Worm (Caenorhabditis elegans) whole organism, early embryonic: ENCODE data around the gene F40C5.1.

ENCODE experiments used
- B0310.2 ChIP-seq: sonication (generic microtip); optimal IDR thresholded peaks from 2 replicates; lab custom pipeline; 2016; ENCODE audit warnings: mild to moderate bottlenecking, missing genetic modification characterization, missing compliant biosample characterization
- ama-1 ChIP-seq: fragments of 150-350 bp; optimal IDR thresholded peaks from 2 replicates; lab custom pipeline; 2014
- ceh-36 ChIP-seq: sonication (generic microtip); optimal IDR thresholded peaks from 2 replicates; lab custom pipeline; 2016; ENCODE audit warnings: missing genetic modification characterization, inconsistent platforms, missing compliant biosample characterization
- ets-7 ChIP-seq: sonication (generic microtip); optimal IDR thresholded peaks from 2 replicates; lab custom pipeline; 2016; ENCODE audit warnings: missing genotype, missing genetic modification characterization, missing compliant biosample characterization
- flt-1 ChIP-seq: fragments of 200-800 bp; sonication (Bioruptor generic); IDR thresholded peaks from 2 replicates; pipeline ENCODE4 v1.3.6; 2022; ENCODE audit warnings: missing genetic modification characterization, missing compliant biosample characterization
- hmbx-1 ChIP-seq: sonication (generic microtip); optimal IDR thresholded peaks from 2 replicates; lab custom pipeline; 2016; ENCODE audit warnings: mild to moderate bottlenecking, missing genetic modification characterization, missing compliant biosample characterization
- hmg-4 ChIP-seq: fragments of 200-800 bp; sonication (Bioruptor generic); optimal IDR thresholded peaks from 2 replicates; lab custom pipeline; 2018; ENCODE audit warnings: mild to moderate bottlenecking, missing genetic modification characterization, missing compliant biosample characterization
- pes-1 ChIP-seq: fragments of 200-800 bp; sonication (Bioruptor generic); IDR thresholded peaks from 2 replicates; pipeline ENCODE4 v1.3.6; 2022; ENCODE audit warnings: missing genetic modification reagents, missing genetic modification characterization, missing compliant biosample characterization
- scrt-1 ChIP-seq: fragments of 200-800 bp; sonication (Bioruptor generic); IDR thresholded peaks from 2 replicates; pipeline ENCODE4 v1.3.6; 2022; ENCODE audit warnings: missing genetic modification characterization, missing compliant biosample characterization
- sea-1 ChIP-seq: fragments of 200-800 bp; sonication (Bioruptor generic); conservative IDR thresholded peaks from 2 replicates; pipeline ENCODE4 v1.3.6; 2022; ENCODE audit warnings: missing genetic modification characterization, missing compliant biosample characterization
- tbx-11 ChIP-seq: fragments of 200-800 bp; sonication (Bioruptor generic); IDR thresholded peaks from 2 replicates; pipeline ENCODE4 v1.3.6; 2022; ENCODE audit warnings: missing genetic modification characterization, missing compliant biosample characterization
- tbx-37 ChIP-seq: fragments of 200-800 bp; sonication (Bioruptor generic); conservative IDR thresholded peaks from 2 replicates; pipeline ENCODE4 v1.3.6; 2022; ENCODE audit warnings: missing genetic modification reagents, missing genetic modification characterization, missing compliant biosample characterization
- tra-4 ChIP-seq: sonication (generic microtip); optimal IDR thresholded peaks from 2 replicates; lab custom pipeline; 2017; ENCODE audit warnings: missing genetic modification characterization, missing compliant biosample characterization

- TF ChIP-seq pes-1 (GFP tag; lab: Robert Waterston, UW) (no peak), hmbx-1 (tag; lab: Kevin White, UChicago) (no peak), ama-1 (lab: Kevin White, UChicago) (no peak), scrt-1 (GFP tag; lab: Robert Waterston, UW) (no peak), ceh-36 (tag; lab: Kevin White, UChicago) (no peak), ets-7 (no peak), flt-1 (no peak), sea-1 (GFP tag; lab: Robert Waterston, UW) (no peak), tbx-11 (no peak), B0310.2 (no peak), tbx-37 (GFP tag; lab: Robert Waterston, UW) (no peak), hmg-4 (GFP tag; lab: Kevin White, UChicago) (no peak), tra-4 (tag; lab: Kevin White, UChicago) (no peak)
Observed at ce11 chrV:3600570-3600969, 28.1 kb downstream of the F40C5.1 start, which contains the start of gene T22F3.7.
